Fruit fly (Drosophila melanogaster) whole organism, embryonic: Measurements from ENCODE around the gene CG7497.

Source experiments
- CG11085 ChIP-seq: fragments of 200-800 bp; sonication (Bioruptor generic); IDR thresholded peaks from 2 replicates; pipeline ENCODE4 v1.3.6; 2022; ENCODE audit warnings: missing biosample characterization, missing genetic modification characterization
- CG11504 ChIP-seq: fragments of 200-800 bp; sonication (Bioruptor generic); optimal IDR thresholded peaks from 3 replicates; lab custom pipeline; 2019; ENCODE audit warnings: missing biosample characterization, mild to moderate bottlenecking, missing genetic modification characterization, moderate library complexity
- CG12744 ChIP-seq: fragments of 200-800 bp; sonication (Bioruptor generic); optimal IDR thresholded peaks from 2 replicates; lab custom pipeline; 2016; ENCODE audit warnings: missing biosample characterization, missing genetic modification characterization
- CG13775 ChIP-seq: fragments of 200-800 bp; sonication (Bioruptor generic); optimal IDR thresholded peaks from 3 replicates; lab custom pipeline; 2017; ENCODE audit warnings: missing biosample characterization, mild to moderate bottlenecking, missing genetic modification characterization
- CG15601 ChIP-seq: fragments of 200-800 bp; sonication (Bioruptor generic); optimal IDR thresholded peaks from 3 replicates; lab custom pipeline; 2019; ENCODE audit warnings: missing biosample characterization, mild to moderate bottlenecking, missing genetic modification characterization, moderate library complexity
- CG17568 ChIP-seq: fragments of 200-800 bp; sonication (Bioruptor generic); optimal IDR thresholded peaks from 2 replicates; lab custom pipeline; 2018; ENCODE audit warnings: missing biosample characterization, mild to moderate bottlenecking, missing genetic modification characterization, moderate library complexity
- CG32532 ChIP-seq: fragments of 200-800 bp; sonication (Bioruptor generic); IDR thresholded peaks from 2 replicates; pipeline ENCODE4 v1.3.6; 2022; ENCODE audit warnings: missing biosample characterization, missing genetic modification characterization
- CG4617 ChIP-seq: fragments of 200-800 bp; sonication (Bioruptor generic); optimal IDR thresholded peaks from 3 replicates; lab custom pipeline; 2016; ENCODE audit warnings: missing biosample characterization, missing genetic modification characterization, borderline replicate concordance
- CG4730 ChIP-seq: fragments of 200-800 bp; sonication (Bioruptor generic); IDR thresholded peaks from 2 replicates; pipeline ENCODE4 v1.3.6; 2022; ENCODE audit warnings: missing biosample characterization, missing genetic modification characterization
- CG5180 ChIP-seq: fragments of 200-800 bp; sonication (Bioruptor generic); optimal IDR thresholded peaks from 3 replicates; lab custom pipeline; 2017; ENCODE audit warnings: missing biosample characterization, missing genetic modification characterization, mild to moderate bottlenecking, moderate library complexity, missing genetic modification reagents
- CG6254 ChIP-seq: fragments of 200-800 bp; sonication (Bioruptor generic); optimal IDR thresholded peaks from 3 replicates; lab custom pipeline; 2017; ENCODE audit warnings: mild to moderate bottlenecking, missing biosample characterization, missing genetic modification reagents, missing genetic modification characterization
- CG6654 ChIP-seq: fragments of 200-800 bp; sonication (Bioruptor generic); optimal IDR thresholded peaks from 2 replicates; lab custom pipeline; 2017; ENCODE audit warnings: missing biosample characterization, mild to moderate bottlenecking, missing genetic modification characterization
- CG8359 ChIP-seq: fragments of 200-800 bp; sonication (Bioruptor generic); optimal IDR thresholded peaks from 2 replicates; lab custom pipeline; 2017; ENCODE audit warnings: missing biosample characterization, mild to moderate bottlenecking, missing genetic modification characterization, borderline replicate concordance
- CG9609 ChIP-seq: fragments of 200-800 bp; sonication (Bioruptor generic); optimal IDR thresholded peaks from 3 replicates; lab custom pipeline; 2016; ENCODE audit warnings: missing biosample characterization, missing genetic modification characterization
- CG9797 ChIP-seq: fragments of 200-800 bp; sonication (Bioruptor generic); optimal IDR thresholded peaks from 3 replicates; lab custom pipeline; 2018; ENCODE audit warnings: missing biosample characterization, mild to moderate bottlenecking, missing genetic modification characterization
- CG9876 ChIP-seq: fragments of 200-800 bp; sonication (Bioruptor generic); optimal IDR thresholded peaks from 2 replicates; lab custom pipeline; 2016; ENCODE audit warnings: missing biosample characterization, missing genetic modification characterization
- Dip2 ChIP-seq: fragments of 200-800 bp; sonication (Bioruptor generic); IDR thresholded peaks from 2 replicates; pipeline ENCODE4 v1.3.6; 2022; ENCODE audit warnings: missing biosample characterization, missing genetic modification characterization
- Dp ChIP-seq: fragments of 200-800 bp; sonication (Bioruptor generic); optimal IDR thresholded peaks from 2 replicates; lab custom pipeline; 2018; ENCODE audit warnings: missing biosample characterization, mild to moderate bottlenecking, missing genetic modification characterization, moderate library complexity
- E2f2 ChIP-seq: fragments of 200-800 bp; sonication (Bioruptor generic); IDR thresholded peaks from 2 replicates; pipeline ENCODE4 v1.3.6; 2022; ENCODE audit warnings: missing biosample characterization, missing genetic modification characterization
- Fer2 ChIP-seq: fragments of 200-800 bp; sonication (Bioruptor generic); optimal IDR thresholded peaks from 2 replicates; lab custom pipeline; 2018; ENCODE audit warnings: missing biosample characterization, mild to moderate bottlenecking, missing genetic modification characterization, moderate library complexity
- H2.0 ChIP-seq: fragments of 200-800 bp; sonication (Bioruptor generic); IDR thresholded peaks from 2 replicates; pipeline ENCODE4 v1.3.6; 2022; ENCODE audit warnings: missing biosample characterization, missing genetic modification characterization
- HLH54F ChIP-seq: fragments of 200-800 bp; sonication (Bioruptor generic); optimal IDR thresholded peaks from 3 replicates; lab custom pipeline; 2016; ENCODE audit warnings: missing biosample characterization, missing genetic modification characterization
- Hmx ChIP-seq: fragments of 200-800 bp; sonication (Bioruptor generic); optimal IDR thresholded peaks from 2 replicates; lab custom pipeline; 2016; ENCODE audit warnings: missing biosample characterization, missing genetic modification characterization
- MTF-1 ChIP-seq: fragments of 200-800 bp; sonication (Bioruptor generic); optimal IDR thresholded peaks from 2 replicates; lab custom pipeline; 2018; ENCODE audit warnings: missing biosample characterization, mild to moderate bottlenecking, missing genetic modification characterization, borderline replicate concordance
- Oli ChIP-seq: fragments of 200-800 bp; sonication (Bioruptor generic); optimal IDR thresholded peaks from 2 replicates; lab custom pipeline; 2018; ENCODE audit warnings: missing biosample characterization, mild to moderate bottlenecking, missing genetic modification characterization, moderate library complexity
- Poxn ChIP-seq: fragments of 200-800 bp; sonication (Bioruptor generic); IDR thresholded peaks from 2 replicates; pipeline ENCODE4 v1.3.6; 2022; ENCODE audit warnings: missing biosample characterization, missing genetic modification characterization
- Ravus ChIP-seq: fragments of 200-800 bp; sonication (Bioruptor generic); IDR thresholded peaks from 2 replicates; pipeline ENCODE4 v1.3.6; 2022; ENCODE audit warnings: missing biosample characterization, missing genetic modification characterization
- Sry-β ChIP-seq: fragments of 200-800 bp; sonication (Bioruptor generic); optimal IDR thresholded peaks from 2 replicates; lab custom pipeline; 2018; ENCODE audit warnings: missing biosample characterization, mild to moderate bottlenecking, missing genetic modification characterization, moderate library complexity
- cg ChIP-seq: fragments of 200-800 bp; sonication (Bioruptor generic); optimal IDR thresholded peaks from 3 replicates; lab custom pipeline; 2019; ENCODE audit warnings: missing biosample characterization, mild to moderate bottlenecking, missing genetic modification characterization, moderate library complexity
- danr ChIP-seq: fragments of 200-800 bp; sonication (Bioruptor generic); IDR thresholded peaks from 2 replicates; pipeline ENCODE4 v1.3.6; 2022; ENCODE audit warnings: missing biosample characterization, missing genetic modification characterization
- dpn ChIP-seq, 2 experiments: fragments of 200-800 bp; sonication (Bioruptor generic); optimal IDR thresholded peaks; 3 replicates each; lab custom pipeline; 2016; ENCODE audit warnings: missing biosample characterization in 2 of 2, missing genetic modification characterization in 2 of 2
- ewg ChIP-seq: fragments of 200-800 bp; sonication (Bioruptor generic); optimal IDR thresholded peaks from 3 replicates; lab custom pipeline; 2017; ENCODE audit warnings: mild to moderate bottlenecking, missing biosample characterization, missing genetic modification reagents, missing genetic modification characterization
- fd3F ChIP-seq: fragments of 200-800 bp; sonication (Bioruptor generic); optimal IDR thresholded peaks from 2 replicates; lab custom pipeline; 2018; ENCODE audit warnings: missing biosample characterization, mild to moderate bottlenecking, missing genetic modification characterization, moderate library complexity
- grn ChIP-seq: fragments of 200-800 bp; sonication (Bioruptor generic); optimal IDR thresholded peaks from 3 replicates; lab custom pipeline; 2017; ENCODE audit warnings: missing biosample characterization, missing genetic modification characterization
- her ChIP-seq: fragments of 200-800 bp; sonication (Bioruptor generic); optimal IDR thresholded peaks from 2 replicates; lab custom pipeline; 2016; ENCODE audit warnings: missing biosample characterization, missing genetic modification characterization
- inv ChIP-seq: fragments of 200-800 bp; sonication (Bioruptor generic); IDR thresholded peaks from 2 replicates; pipeline ENCODE4 v1.3.6; 2022; ENCODE audit warnings: missing biosample characterization, missing genetic modification characterization; ENCODE audit not compliant: partially characterized antibody
- jigr1 ChIP-seq: fragments of 200-800 bp; sonication (Bioruptor generic); IDR thresholded peaks from 3 replicates; pipeline ENCODE4 v1.3.6; 2022; ENCODE audit warnings: missing biosample characterization, missing genetic modification characterization
- jumu ChIP-seq: fragments of 200-800 bp; sonication (Bioruptor generic); optimal IDR thresholded peaks from 3 replicates; lab custom pipeline; 2016; ENCODE audit warnings: missing biosample characterization, missing genetic modification characterization
- knrl ChIP-seq: fragments of 200-800 bp; sonication (Bioruptor generic); IDR thresholded peaks from 3 replicates; pipeline ENCODE4 v1.3.6; 2022; ENCODE audit warnings: missing biosample characterization, missing genetic modification characterization; ENCODE audit not compliant: partially characterized antibody
- lilli ChIP-seq: fragments of 200-800 bp; sonication (Bioruptor generic); optimal IDR thresholded peaks from 3 replicates; lab custom pipeline; 2016; ENCODE audit warnings: missing biosample characterization, missing genetic modification characterization
- lola ChIP-seq, 3 experiments: fragments of >200 bp in 2 of 3; fragments of 200-800 bp in 1 of 3; sonication (Bioruptor generic) in 1 of 3; optimal IDR thresholded peaks; 2 replicates each; lab custom pipeline; 2017 to 2019; ENCODE audit warnings: missing biosample characterization in 3 of 3, missing genetic modification characterization in 3 of 3, mild to moderate bottlenecking in 1 of 3, moderate library complexity in 1 of 3
- psq ChIP-seq: fragments of 200-800 bp; sonication (Bioruptor generic); optimal IDR thresholded peaks from 2 replicates; lab custom pipeline; 2017; ENCODE audit warnings: missing biosample characterization, missing genetic modification characterization
- ranshi ChIP-seq: fragments of 200-800 bp; sonication (Bioruptor generic); IDR thresholded peaks from 2 replicates; pipeline ENCODE4 v1.3.6; 2022; ENCODE audit warnings: missing biosample characterization, missing genetic modification characterization
- slbo ChIP-seq: fragments of 200-800 bp; sonication (Bioruptor generic); IDR thresholded peaks from 2 replicates; pipeline ENCODE4 v1.3.6; 2022; ENCODE audit warnings: missing biosample characterization, missing genetic modification characterization
- sna ChIP-seq: fragments of 200-800 bp; sonication (Bioruptor generic); IDR thresholded peaks from 2 replicates; pipeline ENCODE4 v1.3.6; 2022; ENCODE audit warnings: missing biosample characterization, missing genetic modification characterization; ENCODE audit not compliant: partially characterized antibody
- tio ChIP-seq: fragments of 200-800 bp; sonication (Bioruptor generic); optimal IDR thresholded peaks from 2 replicates; lab custom pipeline; 2017; ENCODE audit warnings: missing biosample characterization, missing genetic modification characterization, inconsistent platforms
- tna ChIP-seq: fragments of 200-800 bp; sonication (Bioruptor generic); IDR thresholded peaks from 2 replicates; pipeline ENCODE4 v1.3.6; 2022; ENCODE audit warnings: missing biosample characterization, missing genetic modification characterization; ENCODE audit not compliant: partially characterized antibody
- unpg ChIP-seq: fragments of 200-800 bp; sonication (Bioruptor generic); optimal IDR thresholded peaks from 3 replicates; lab custom pipeline; 2018; ENCODE audit warnings: missing biosample characterization, mild to moderate bottlenecking, missing genetic modification characterization, moderate library complexity
- vfl ChIP-seq: fragments of 200-800 bp; sonication (Bioruptor generic); optimal IDR thresholded peaks from 2 replicates; lab custom pipeline; 2016; ENCODE audit warnings: missing biosample characterization, missing genetic modification characterization
- vvl ChIP-seq: fragments of 200-800 bp; sonication (Bioruptor generic); IDR thresholded peaks from 2 replicates; pipeline ENCODE4 v1.3.6; 2022; ENCODE audit warnings: missing biosample characterization, missing genetic modification characterization

Gene CG7497

DNA sequence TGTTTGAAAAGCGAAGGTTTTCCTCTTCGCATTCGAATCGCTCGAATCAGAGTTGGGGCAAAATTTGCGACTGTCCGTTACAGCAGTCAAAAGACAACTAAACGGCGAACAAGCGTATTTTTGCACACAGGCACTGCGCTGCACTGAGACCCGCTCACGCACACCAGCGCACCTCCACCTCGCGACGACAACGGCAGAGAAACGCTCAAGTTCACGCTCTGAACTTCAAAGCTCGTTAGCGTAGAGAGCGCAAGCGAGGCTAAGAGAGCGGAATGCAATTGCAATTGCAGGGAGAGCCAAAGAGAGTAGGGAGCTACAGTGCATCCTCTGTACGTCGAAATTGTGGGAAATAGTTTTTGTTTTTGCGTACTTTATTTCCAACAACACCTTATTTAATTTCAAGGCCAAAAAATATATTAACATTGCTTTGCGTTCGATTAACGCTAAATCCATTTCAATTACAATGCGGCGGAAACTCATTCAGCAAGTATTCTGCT, 14.0 kb upstream of the CG7497 start, which contains the start of gene Eip74EF (continued):
- no peak for TF ChIP-seq danr
- TF ChIP-seq CG32532 (GFP tag; lab: Robert Waterston, UW) = no peak
- no peak for TF ChIP-seq CG4617 (GFP tag; lab: Kevin White, UChicago)
- no peak for TF ChIP-seq ewg (GFP tag; lab: Kevin White, UChicago)
- no peak for TF ChIP-seq Fer2 (tag; lab: Kevin White, UChicago)
- no peak for TF ChIP-seq MTF-1 (GFP tag; lab: Kevin White, UChicago)
- no peak for TF ChIP-seq CG17568 (GFP tag; lab: Kevin White, UChicago)
- no peak for TF ChIP-seq tio
- TF ChIP-seq sna (GFP tag; lab: Robert Waterston, UW) = no peak
- TF ChIP-seq unpg = peak; percentile 21
- no peak for TF ChIP-seq lilli (GFP tag; lab: Kevin White, UChicago)
- TF ChIP-seq Poxn (GFP tag; lab: Robert Waterston, UW) = no peak
- no peak for TF ChIP-seq CG15601
- no peak for TF ChIP-seq jigr1 (GFP tag; lab: Robert Waterston, UW)
- no peak for TF ChIP-seq tna
- no peak for TF ChIP-seq CG8359 (GFP tag; lab: Kevin White, UChicago)
- peak; percentile 20 for TF ChIP-seq CG11504 (tag; lab: Kevin White, UChicago)
- TF ChIP-seq H2.0 (GFP tag; lab: Robert Waterston, UW) = no peak
- TF ChIP-seq E2f2 = no peak; the same call in 1 of the 2 replicates
- no peak for TF ChIP-seq her (GFP tag; lab: Kevin White, UChicago)
- no peak for TF ChIP-seq fd3F
- TF ChIP-seq CG4730 (GFP tag; lab: Robert Waterston, UW) = no peak
- TF ChIP-seq Hmx = no peak
- no peak for TF ChIP-seq Dip2 (GFP tag; lab: Robert Waterston, UW)
- TF ChIP-seq HLH54F (GFP tag; lab: Kevin White, UChicago) = no peak
- TF ChIP-seq CG9797 (GFP tag; lab: Kevin White, UChicago) = no peak
- TF ChIP-seq CG13775 (GFP tag; lab: Kevin White, UChicago) = no peak
- 0 out of 2 replicates have a peak, but pooled peaks have one; percentile 8 for TF ChIP-seq ranshi
- TF ChIP-seq CG12744 (GFP tag; lab: Kevin White, UChicago) = no peak
- 0 out of 2 replicates have a peak, but pooled peaks have one; percentile 22 for TF ChIP-seq inv (GFP tag; lab: Robert Waterston, UW)
- TF ChIP-seq CG6654 (GFP tag; lab: Kevin White, UChicago) = no peak
- no peak for TF ChIP-seq slbo
- TF ChIP-seq Ravus (GFP tag; lab: Robert Waterston, UW) = no peak
- TF ChIP-seq CG9609 (GFP tag; lab: Kevin White, UChicago) = no peak
- TF ChIP-seq Oli (tag; lab: Kevin White, UChicago) = no peak
- no peak for TF ChIP-seq Dp (GFP tag; lab: Kevin White, UChicago)
- TF ChIP-seq CG5180 = no peak
- TF ChIP-seq CG6254 = no peak
- no peak for TF ChIP-seq jumu (GFP tag; lab: Kevin White, UChicago)
- TF ChIP-seq dpn (GFP tag; optimal IDR thresholded peaks at IDR 0.05; lab: Kevin White, UChicago) = no peak
- no peak for TF ChIP-seq vfl (GFP tag; lab: Kevin White, UChicago)
- peak; percentile 52 for TF ChIP-seq vvl
- TF ChIP-seq psq (GFP tag; lab: Kevin White, UChicago) = no peak
- no peak for TF ChIP-seq grn
- TF ChIP-seq Sry-β (GFP tag; lab: Kevin White, UChicago) = no peak
- TF ChIP-seq lola (GFP tag; optimal IDR thresholded peaks at IDR 0.05; lab: Kevin White, UChicago) = no peak
- no peak for TF ChIP-seq CG9876 (GFP tag; lab: Kevin White, UChicago)
- no peak for TF ChIP-seq CG11085 (GFP tag; lab: Robert Waterston, UW)
- TF ChIP-seq cg (GFP tag; lab: Kevin White, UChicago) = peak; percentile 73
- TF ChIP-seq knrl (GFP tag; lab: Robert Waterston, UW) = no peak
